Fruit fly (Drosophila melanogaster) whole organism, embryonic: ENCODE data around the gene CG5793.

ENCODE experiments used
- Antp ChIP-seq: fragments of 200-800 bp; sonication (Bioruptor generic); optimal IDR thresholded peaks from 3 replicates; lab custom pipeline; 2016; ENCODE audit warnings: missing biosample characterization, missing genetic modification characterization
- Bdp1 ChIP-seq: fragments of 200-800 bp; sonication (Bioruptor generic); optimal IDR thresholded peaks from 3 replicates; lab custom pipeline; 2016; ENCODE audit warnings: missing biosample characterization, missing genetic modification characterization
- CG10267 ChIP-seq: fragments of 200-800 bp; sonication (Bioruptor generic); optimal IDR thresholded peaks from 2 replicates; lab custom pipeline; 2018; ENCODE audit warnings: missing biosample characterization, mild to moderate bottlenecking, missing genetic modification characterization, moderate library complexity
- CG12299 ChIP-seq: fragments of 200-800 bp; sonication (Bioruptor generic); optimal IDR thresholded peaks from 2 replicates; lab custom pipeline; 2018; ENCODE audit warnings: missing biosample characterization, mild to moderate bottlenecking, missing genetic modification characterization
- CG15073 ChIP-seq: fragments of 200-800 bp; sonication (Bioruptor generic); optimal IDR thresholded peaks from 2 replicates; lab custom pipeline; 2016; ENCODE audit warnings: missing biosample characterization, missing genetic modification characterization
- CG1529 ChIP-seq: fragments of 200-800 bp; sonication (Bioruptor generic); optimal IDR thresholded peaks from 3 replicates; lab custom pipeline; 2018; ENCODE audit warnings: missing biosample characterization, missing genetic modification characterization
- CG15601 ChIP-seq: fragments of 200-800 bp; sonication (Bioruptor generic); optimal IDR thresholded peaks from 3 replicates; lab custom pipeline; 2019; ENCODE audit warnings: missing biosample characterization, mild to moderate bottlenecking, missing genetic modification characterization, moderate library complexity
- CG15696 ChIP-seq: fragments of 200-800 bp; sonication (Bioruptor generic); optimal IDR thresholded peaks from 2 replicates; lab custom pipeline; 2019; ENCODE audit warnings: missing biosample characterization, mild to moderate bottlenecking, missing genetic modification characterization, moderate library complexity
- CG16863 ChIP-seq: fragments of 200-800 bp; sonication (Bioruptor generic); optimal IDR thresholded peaks from 3 replicates; lab custom pipeline; 2016; ENCODE audit warnings: missing biosample characterization, missing genetic modification characterization
- CG18599 ChIP-seq: fragments of 200-800 bp; sonication (Bioruptor generic); optimal IDR thresholded peaks from 3 replicates; lab custom pipeline; 2017; ENCODE audit warnings: missing biosample characterization, missing genetic modification characterization, mild to moderate bottlenecking, moderate library complexity, missing genetic modification reagents
- CG30020 ChIP-seq: fragments of 200-800 bp; optimal IDR thresholded peaks from 2 replicates; lab custom pipeline; 2019; ENCODE audit warnings: missing biosample characterization, mild to moderate bottlenecking, missing genetic modification characterization, moderate library complexity
- CG31365 ChIP-seq: fragments of 200-800 bp; sonication (Bioruptor generic); optimal IDR thresholded peaks from 2 replicates; lab custom pipeline; 2018; ENCODE audit warnings: missing biosample characterization, mild to moderate bottlenecking, missing genetic modification characterization
- CG34224 ChIP-seq: fragments of 200-800 bp; sonication (Bioruptor generic); IDR thresholded peaks from 3 replicates; pipeline ENCODE4 v1.3.6; 2022; ENCODE audit warnings: missing biosample characterization, missing genetic modification characterization; ENCODE audit not compliant: partially characterized antibody
- CG3847 ChIP-seq: fragments of 200-800 bp; sonication (Bioruptor generic); IDR thresholded peaks from 2 replicates; pipeline ENCODE4 v1.3.6; 2022; ENCODE audit warnings: missing biosample characterization, missing genetic modification characterization
- CG7963 ChIP-seq: fragments of 200-800 bp; sonication (Bioruptor generic); IDR thresholded peaks from 3 replicates; pipeline ENCODE4 v1.3.6; 2022; ENCODE audit warnings: missing biosample characterization, missing genetic modification characterization; ENCODE audit not compliant: partially characterized antibody
- CG9797 ChIP-seq: fragments of 200-800 bp; sonication (Bioruptor generic); optimal IDR thresholded peaks from 3 replicates; lab custom pipeline; 2018; ENCODE audit warnings: missing biosample characterization, mild to moderate bottlenecking, missing genetic modification characterization
- Chrac-16 ChIP-seq: fragments of 200-800 bp; sonication (Bioruptor generic); optimal IDR thresholded peaks from 3 replicates; lab custom pipeline; 2016; ENCODE audit warnings: missing biosample characterization, missing genetic modification characterization
- Doc2 ChIP-seq: fragments of 200-800 bp; sonication (Bioruptor generic); IDR thresholded peaks from 2 replicates; pipeline ENCODE4 v1.3.6; 2022; ENCODE audit warnings: missing biosample characterization, missing genetic modification characterization
- E2f2 ChIP-seq: fragments of 200-800 bp; sonication (Bioruptor generic); IDR thresholded peaks from 2 replicates; pipeline ENCODE4 v1.3.6; 2022; ENCODE audit warnings: missing biosample characterization, missing genetic modification characterization
- Fer2 ChIP-seq: fragments of 200-800 bp; sonication (Bioruptor generic); optimal IDR thresholded peaks from 2 replicates; lab custom pipeline; 2018; ENCODE audit warnings: missing biosample characterization, mild to moderate bottlenecking, missing genetic modification characterization, moderate library complexity
- Gsc ChIP-seq: fragments of 200-800 bp; sonication (Bioruptor generic); IDR thresholded peaks from 2 replicates; pipeline ENCODE4 v1.3.6; 2022; ENCODE audit warnings: missing biosample characterization, missing genetic modification characterization
- HmgD ChIP-seq: fragments of 200-800 bp; sonication (Bioruptor generic); optimal IDR thresholded peaks from 3 replicates; lab custom pipeline; 2016; ENCODE audit warnings: missing biosample characterization, missing genetic modification characterization
- HmgZ ChIP-seq: fragments of 200-800 bp; sonication (Bioruptor generic); optimal IDR thresholded peaks from 2 replicates; lab custom pipeline; 2018; ENCODE audit warnings: missing biosample characterization, mild to moderate bottlenecking, missing genetic modification characterization
- Jarid2 ChIP-seq: fragments of 200-800 bp; sonication (Bioruptor generic); optimal IDR thresholded peaks from 3 replicates; lab custom pipeline; 2017; ENCODE audit warnings: mild to moderate bottlenecking, missing biosample characterization, missing genetic modification reagents, missing genetic modification characterization
- Lhr ChIP-seq: fragments of 200-800 bp; sonication (Bioruptor generic); optimal IDR thresholded peaks from 3 replicates; lab custom pipeline; 2017; ENCODE audit warnings: mild to moderate bottlenecking, missing biosample characterization, missing genetic modification reagents, missing genetic modification characterization
- Med ChIP-seq: fragments of 200-800 bp; sonication (Bioruptor generic); peaks from one replicate; lab custom pipeline; 2016; ENCODE audit warnings: missing biosample characterization, missing genetic modification characterization, mild to moderate bottlenecking, inconsistent platforms, moderate library complexity
- Meics ChIP-seq: fragments of 200-800 bp; sonication (Bioruptor generic); optimal IDR thresholded peaks from 2 replicates; lab custom pipeline; 2017; ENCODE audit warnings: missing biosample characterization, mild to moderate bottlenecking, missing genetic modification characterization
- Nf-YA ChIP-seq: fragments of 200-800 bp; sonication (Bioruptor generic); IDR thresholded peaks from 2 replicates; pipeline ENCODE4 v1.3.6; 2022; ENCODE audit warnings: missing biosample characterization, missing genetic modification characterization
- Opbp ChIP-seq: fragments of 200-800 bp; sonication (Bioruptor generic); IDR thresholded peaks from 3 replicates; pipeline ENCODE4 v1.3.6; 2022; ENCODE audit warnings: missing biosample characterization, missing genetic modification characterization; ENCODE audit not compliant: partially characterized antibody
- Sin3A ChIP-seq: fragments of >200 bp; optimal IDR thresholded peaks from 2 replicates; lab custom pipeline; 2018
- TFAM ChIP-seq: fragments of 200-800 bp; sonication (Bioruptor generic); optimal IDR thresholded peaks from 2 replicates; lab custom pipeline; 2017; ENCODE audit warnings: missing biosample characterization, missing genetic modification characterization, inconsistent platforms
- az2 ChIP-seq: fragments of 200-800 bp; sonication (Bioruptor generic); optimal IDR thresholded peaks from 3 replicates; lab custom pipeline; 2016; ENCODE audit warnings: missing biosample characterization, missing genetic modification characterization
- esg ChIP-seq: fragments of 200-800 bp; sonication (Bioruptor generic); conservative IDR thresholded peaks from 2 replicates; pipeline ENCODE4 v1.3.6; 2022; ENCODE audit warnings: missing biosample characterization, missing genetic modification characterization
- fd102C ChIP-seq: fragments of 200-800 bp; sonication (Bioruptor generic); optimal IDR thresholded peaks from 2 replicates; lab custom pipeline; 2018; ENCODE audit warnings: missing biosample characterization, mild to moderate bottlenecking, missing genetic modification characterization, moderate library complexity
- gem ChIP-seq: fragments of 200-800 bp; sonication (Bioruptor generic); optimal IDR thresholded peaks from 2 replicates; lab custom pipeline; 2019; ENCODE audit warnings: missing biosample characterization, mild to moderate bottlenecking, missing genetic modification characterization, moderate library complexity
- gfzf ChIP-seq: fragments of 200-800 bp; sonication (Bioruptor generic); optimal IDR thresholded peaks from 2 replicates; lab custom pipeline; 2016; ENCODE audit warnings: missing biosample characterization, mild to moderate bottlenecking, missing genetic modification characterization, moderate library complexity
- gsb-n ChIP-seq: fragments of 200-800 bp; sonication (Bioruptor generic); optimal IDR thresholded peaks from 3 replicates; lab custom pipeline; 2018; ENCODE audit warnings: missing biosample characterization, mild to moderate bottlenecking, missing genetic modification characterization
- insv ChIP-seq, 2 experiments: fragments of 200-800 bp; sonication (Bioruptor generic); optimal IDR thresholded peaks; 3 replicates each; lab custom pipeline; 2016 to 2018; ENCODE audit warnings: missing biosample characterization in 2 of 2, missing genetic modification characterization in 2 of 2
- mld ChIP-seq: fragments of 200-800 bp; sonication (Bioruptor generic); IDR thresholded peaks from 3 replicates; pipeline ENCODE4 v1.3.6; 2022; ENCODE audit warnings: missing biosample characterization, missing genetic modification characterization; ENCODE audit not compliant: partially characterized antibody
- org-1 ChIP-seq: fragments of 200-800 bp; sonication (Bioruptor generic); optimal IDR thresholded peaks from 2 replicates; lab custom pipeline; 2017; ENCODE audit warnings: missing biosample characterization, missing genetic modification characterization
- pb ChIP-seq: fragments of 200-800 bp; sonication (Bioruptor generic); optimal IDR thresholded peaks from 3 replicates; lab custom pipeline; 2016; ENCODE audit warnings: missing biosample characterization, missing genetic modification characterization
- rib ChIP-seq: fragments of 200-800 bp; sonication (Bioruptor generic); IDR thresholded peaks from 2 replicates; pipeline ENCODE4 v1.3.6; 2022; ENCODE audit warnings: missing biosample characterization, missing genetic modification characterization
- row ChIP-seq: fragments of 200-800 bp; sonication (Bioruptor generic); IDR thresholded peaks from 3 replicates; pipeline ENCODE4 v1.3.6; 2022; ENCODE audit warnings: missing biosample characterization, missing genetic modification characterization
- sc ChIP-seq, 3 experiments: fragments of >200 bp in 2 of 3; fragments of 200-800 bp in 1 of 3; sonication (Bioruptor generic) in 1 of 3; optimal IDR thresholded peaks; 2 replicates in 2 of 3; 3 replicates in 1 of 3; lab custom pipeline; 2017; ENCODE audit warnings: mild to moderate bottlenecking in 1 of 3, missing biosample characterization in 1 of 3, missing genetic modification characterization in 1 of 3, missing genetic modification reagents in 1 of 3
- slbo ChIP-seq: fragments of 200-800 bp; sonication (Bioruptor generic); IDR thresholded peaks from 2 replicates; pipeline ENCODE4 v1.3.6; 2022; ENCODE audit warnings: missing biosample characterization, missing genetic modification characterization
- tap ChIP-seq: fragments of 200-800 bp; optimal IDR thresholded peaks from 3 replicates; lab custom pipeline; 2019; ENCODE audit warnings: missing biosample characterization, mild to moderate bottlenecking, missing genetic modification characterization, moderate library complexity
- ttk ChIP-seq: fragments of 200-800 bp; sonication (Bioruptor generic); IDR thresholded peaks from 2 replicates; pipeline ENCODE4 v2.1.2; 2022; ENCODE audit warnings: missing biosample characterization, missing genetic modification characterization
- unc-4 ChIP-seq: fragments of 200-800 bp; sonication (Bioruptor generic); IDR thresholded peaks from 2 replicates; pipeline ENCODE4 v1.3.6; 2022; ENCODE audit warnings: missing biosample characterization, missing genetic modification characterization; ENCODE audit not compliant: partially characterized antibody
- usp ChIP-seq: fragments of >200 bp; optimal IDR thresholded peaks from 2 replicates; lab custom pipeline; 2017; ENCODE audit warnings: missing biosample characterization, missing genetic modification characterization
- yki ChIP-seq: fragments of >200 bp; optimal IDR thresholded peaks from 3 replicates; lab custom pipeline; 2018

CG5793 gene

dm6 chr3R:21155931-21156488 is 28.6 kb downstream of the CG5793 start (continued):
- TF ChIP-seq yki (no peak), insv (GFP tag; optimal IDR thresholded peaks at IDR 0.05; lab: Kevin White, UChicago) (peak; percentile 72 to 97), Sin3A (lab: Kevin White, UChicago) (peak; percentile 95), CG31365 (tag; lab: Kevin White, UChicago) (no peak), Med (GFP tag; lab: Kevin White, UChicago) (peak; percentile 82), Opbp (GFP tag; lab: Robert Waterston, UW) (peak; percentile 53; the same call in 2 of the 3 replicates), gsb-n (tag; lab: Kevin White, UChicago) (peak; percentile 29), CG12299 (tag; lab: Kevin White, UChicago) (no peak), Bdp1 (GFP tag; lab: Kevin White, UChicago) (no peak), CG15073 (GFP tag; lab: Kevin White, UChicago) (no peak), HmgD (GFP tag; lab: Kevin White, UChicago) (peak; percentile 38), CG15696 (no peak), mld (GFP tag; lab: Robert Waterston, UW) (no peak), ttk (GFP tag; lab: Robert Waterston, UW) (no peak), sc (optimal IDR thresholded peaks at IDR 0.05; lab: Kevin White, UChicago) (no peak), sc (GFP tag; optimal IDR thresholded peaks at IDR 0.05; lab: Kevin White, UChicago) (no peak), Gsc (GFP tag; lab: Robert Waterston, UW) (no peak), CG15601 (tag; lab: Kevin White, UChicago) (no peak), Meics (GFP tag; lab: Kevin White, UChicago) (no peak), esg (no peak), Lhr (GFP tag; lab: Kevin White, UChicago) (peak; percentile 94), Nf-YA (no peak), row (peak; percentile 35; the same call in 1 of the 3 replicates), CG7963 (GFP tag; lab: Robert Waterston, UW) (no peak; the same call in 2 of the 3 replicates), fd102C (GFP tag; lab: Kevin White, UChicago) (no peak), CG3847 (GFP tag; lab: Robert Waterston, UW) (peak; percentile 70), CG1529 (GFP tag; lab: Kevin White, UChicago) (no peak), CG16863 (GFP tag; lab: Kevin White, UChicago) (no peak), gem (tag; lab: Kevin White, UChicago) (peak; percentile 10), usp (GFP tag; lab: Kevin White, UChicago) (no peak), CG9797 (GFP tag; lab: Kevin White, UChicago) (peak; percentile 92), CG30020 (tag; lab: Kevin White, UChicago) (peak; percentile 23), tap (tag; lab: Kevin White, UChicago) (no peak), pb (GFP tag; lab: Kevin White, UChicago) (no peak), rib (GFP tag; lab: Robert Waterston, UW) (no peak), az2 (GFP tag; lab: Kevin White, UChicago) (no peak), Jarid2 (peak; percentile 67), unc-4 (GFP tag; lab: Robert Waterston, UW) (peak; percentile 60), CG18599 (no peak), Antp (no peak), CG34224 (peak; percentile 67), HmgZ (no peak), gfzf (GFP tag; lab: Kevin White, UChicago) (peak; percentile 87), TFAM (GFP tag; lab: Kevin White, UChicago) (no peak), org-1 (no peak), Fer2 (tag; lab: Kevin White, UChicago) (no peak), Doc2 (GFP tag; lab: Robert Waterston, UW) (no peak), E2f2 (GFP tag; lab: Robert Waterston, UW) (peak; percentile 98), CG10267 (tag; lab: Kevin White, UChicago) (peak; percentile 49), slbo (0 out of 2 replicates have a peak, but pooled peaks have one; percentile 9), Chrac-16 (GFP tag; lab: Kevin White, UChicago) (peak; percentile 7)
